Worm (Caenorhabditis elegans) whole organism, L4 larva: ENCODE data around the gene fce-2.
A peak's percentile ranks its signal among the peaks of the same experiment; 100 is the strongest.

ENCODE experiments used
- F26F4.8 ChIP-seq: fragments of 200-800 bp; sonication (Bioruptor generic); conservative IDR thresholded peaks from 2 replicates; pipeline ENCODE4 v1.3.6; 2022; ENCODE audit warnings: missing genetic modification characterization, missing compliant biosample characterization
- F37D6.2 ChIP-seq: sonication (generic microtip); optimal IDR thresholded peaks from 2 replicates; lab custom pipeline; 2016; ENCODE audit warnings: mild to moderate bottlenecking, missing genetic modification characterization, missing compliant biosample characterization
- F44E2.7 ChIP-seq: fragments of 200-800 bp; sonication (Bioruptor generic); IDR thresholded peaks from 2 replicates; pipeline ENCODE4 v2.1.2; 2022; ENCODE audit warnings: missing genetic modification characterization, missing compliant biosample characterization
- R02D3.7 ChIP-seq: fragments of 150-350 bp; sonication (generic microtip); optimal IDR thresholded peaks from 3 replicates; lab custom pipeline; 2014; ENCODE audit warnings: missing biosample characterization, missing genetic modification characterization
- T26A8.4 ChIP-seq: fragments of 200-800 bp; sonication (Bioruptor generic); IDR thresholded peaks from 2 replicates; pipeline ENCODE4 v1.3.6; 2022; ENCODE audit warnings: missing genetic modification characterization, missing compliant biosample characterization
- ZK337.2 ChIP-seq: fragments of 200-800 bp; sonication (Bioruptor generic); IDR thresholded peaks from 2 replicates; pipeline ENCODE4 v1.3.6; 2022; ENCODE audit warnings: missing genetic modification reagents, missing genetic modification characterization, missing compliant biosample characterization
- aha-1 ChIP-seq: fragments of 150-350 bp; peaks from one replicate; lab custom pipeline; 2014; ENCODE audit warnings: missing biosample characterization, missing genetic modification characterization
- ama-1 ChIP-seq: fragments of 150-350 bp; optimal IDR thresholded peaks from 2 replicates; lab custom pipeline; 2014; ENCODE audit warnings: inconsistent platforms, mixed read lengths
- arid-1 ChIP-seq: fragments of 200-800 bp; sonication (Bioruptor generic); conservative IDR thresholded peaks from 2 replicates; pipeline ENCODE4 v1.3.6; 2022; ENCODE audit warnings: missing genetic modification reagents, missing genetic modification characterization, missing compliant biosample characterization
- ceh-20 ChIP-seq: fragments of 200-800 bp; sonication (Bioruptor generic); IDR thresholded peaks from 2 replicates; pipeline ENCODE4 v1.3.6; 2022; ENCODE audit warnings: missing genetic modification reagents, missing genetic modification characterization, missing compliant biosample characterization
- ceh-32 ChIP-seq: sonication (generic microtip); optimal IDR thresholded peaks from 2 replicates; lab custom pipeline; 2016; ENCODE audit warnings: mild to moderate bottlenecking, missing genetic modification characterization, missing compliant biosample characterization; ENCODE audit not compliant: poor library complexity
- cey-2 ChIP-seq: sonication (generic microtip); optimal IDR thresholded peaks from 3 replicates; lab custom pipeline; 2017; ENCODE audit warnings: missing genetic modification characterization, mild to moderate bottlenecking, missing compliant biosample characterization, antibody characterized with exemption, borderline replicate concordance; ENCODE audit not compliant: insufficient read depth
- daf-19 ChIP-seq: fragments of 200-800 bp; sonication (Bioruptor generic); conservative IDR thresholded peaks from 2 replicates; pipeline ENCODE4 v1.3.6; 2022; ENCODE audit warnings: missing genetic modification characterization, missing compliant biosample characterization
- dmd-8 ChIP-seq: fragments of 200-800 bp; sonication (Bioruptor generic); IDR thresholded peaks from 2 replicates; pipeline ENCODE4 v1.3.6; 2022; ENCODE audit warnings: missing genetic modification characterization, missing compliant biosample characterization
- dpl-1 ChIP-seq: fragments of 150-350 bp; optimal IDR thresholded peaks from 2 replicates; lab custom pipeline; 2014; ENCODE audit warnings: missing biosample characterization, missing genetic modification reagents, missing genetic modification characterization
- dve-1 ChIP-seq: sonication (generic microtip); optimal IDR thresholded peaks from 2 replicates; lab custom pipeline; 2017; ENCODE audit warnings: antibody characterized with exemption, mild to moderate bottlenecking, missing genetic modification characterization, missing compliant biosample characterization; ENCODE audit not compliant: insufficient read depth
- fkh-10 ChIP-seq: fragments of 150-350 bp; optimal IDR thresholded peaks from 2 replicates; lab custom pipeline; 2014; ENCODE audit warnings: missing biosample characterization, missing genetic modification reagents, missing genetic modification characterization
- gei-8 ChIP-seq: fragments of 200-800 bp; sonication (Bioruptor generic); optimal IDR thresholded peaks from 2 replicates; lab custom pipeline; 2018; ENCODE audit warnings: mild to moderate bottlenecking, missing genetic modification characterization, missing compliant biosample characterization
- hif-1 ChIP-seq, 2 experiments: sonication (generic microtip); optimal IDR thresholded peaks; 2 replicates each; lab custom pipeline; 2016 to 2017; ENCODE audit warnings: missing compliant biosample characterization in 2 of 2, missing genetic modification characterization in 2 of 2, missing genetic modification reagents in 2 of 2, missing genotype in 2 of 2, mild to moderate bottlenecking in 1 of 2
- hlh-11 ChIP-seq: fragments of 200-800 bp; sonication (Bioruptor generic); optimal IDR thresholded peaks from 2 replicates; lab custom pipeline; 2018; ENCODE audit warnings: mild to moderate bottlenecking, missing genetic modification characterization, missing compliant biosample characterization
- hlh-30 ChIP-seq: sonication (generic microtip); optimal IDR thresholded peaks from 2 replicates; lab custom pipeline; 2017; ENCODE audit warnings: antibody characterized with exemption, mild to moderate bottlenecking, missing genetic modification characterization, missing compliant biosample characterization; ENCODE audit not compliant: insufficient read depth
- lim-7 ChIP-seq: fragments of 200-800 bp; sonication (Bioruptor generic); IDR thresholded peaks from 2 replicates; pipeline ENCODE4 v1.3.6; 2022; ENCODE audit warnings: missing genetic modification characterization, missing compliant biosample characterization
- lin-13 ChIP-seq: fragments of 150-350 bp; optimal IDR thresholded peaks from 2 replicates; lab custom pipeline; 2014; ENCODE audit warnings: missing biosample characterization, missing genetic modification reagents, missing genetic modification characterization
- lin-38 ChIP-seq: fragments of 200-800 bp; sonication (Bioruptor generic); IDR thresholded peaks from 2 replicates; pipeline ENCODE4 v1.3.6; 2022; ENCODE audit warnings: missing genetic modification reagents, missing genetic modification characterization, missing compliant biosample characterization
- lin-39 ChIP-seq: fragments of 150-350 bp; optimal IDR thresholded peaks from 2 replicates; lab custom pipeline; 2014; ENCODE audit warnings: missing biosample characterization, missing genetic modification reagents, missing genetic modification characterization
- lir-3 ChIP-seq: sonication (generic microtip); optimal IDR thresholded peaks from 2 replicates; lab custom pipeline; 2016; ENCODE audit warnings: mild to moderate bottlenecking, missing genetic modification characterization, missing compliant biosample characterization
- lsy-2 ChIP-seq, 2 experiments: fragments of 150-350 bp in 1 of 2; sonication (generic microtip) in 1 of 2; optimal IDR thresholded peaks; 2 replicates each; lab custom pipeline; 2014 to 2017; ENCODE audit warnings: missing biosample characterization in 2 of 2, missing genetic modification characterization in 2 of 2
- mdl-1 ChIP-seq, 2 experiments: fragments of 150-350 bp in 1 of 2; sonication (generic microtip) in 1 of 2; optimal IDR thresholded peaks; 2 replicates each; lab custom pipeline; 2014 to 2017; ENCODE audit warnings: missing biosample characterization in 2 of 2, missing genetic modification characterization in 2 of 2
- mep-1 ChIP-seq: fragments of 150-350 bp; sonication (generic microtip); optimal IDR thresholded peaks from 3 replicates; lab custom pipeline; 2014; ENCODE audit warnings: missing biosample characterization, missing genetic modification characterization
- mes-2 ChIP-seq: sonication (generic microtip); optimal IDR thresholded peaks from 2 replicates; lab custom pipeline; 2016; ENCODE audit warnings: missing genotype, mild to moderate bottlenecking, missing genetic modification characterization, missing compliant biosample characterization; ENCODE audit not compliant: poor library complexity, severe bottlenecking
- nhr-10 ChIP-seq: fragments of 150-350 bp; optimal IDR thresholded peaks from 2 replicates; lab custom pipeline; 2014; ENCODE audit warnings: missing biosample characterization, missing genetic modification characterization
- nhr-102 ChIP-seq: sonication (generic microtip); optimal IDR thresholded peaks from 2 replicates; lab custom pipeline; 2016; ENCODE audit warnings: mild to moderate bottlenecking, missing genetic modification characterization, moderate library complexity, missing compliant biosample characterization
- nhr-11 ChIP-seq: fragments of 150-350 bp; optimal IDR thresholded peaks from 2 replicates; lab custom pipeline; 2014; ENCODE audit warnings: missing biosample characterization, missing genetic modification characterization
- nhr-25 ChIP-seq: sonication (generic microtip); optimal IDR thresholded peaks from 2 replicates; lab custom pipeline; 2017; ENCODE audit warnings: missing genetic modification characterization, mild to moderate bottlenecking, missing compliant biosample characterization, antibody characterized with exemption, moderate library complexity, borderline replicate concordance; ENCODE audit not compliant: insufficient read depth
- nhr-28 ChIP-seq: fragments of 150-350 bp; optimal IDR thresholded peaks from 2 replicates; lab custom pipeline; 2014; ENCODE audit warnings: missing biosample characterization, missing genetic modification characterization
- nhr-41 ChIP-seq: fragments of 200-800 bp; sonication (Bioruptor generic); IDR thresholded peaks from 2 replicates; pipeline ENCODE4 v1.3.6; 2022; ENCODE audit warnings: missing genetic modification reagents, missing genetic modification characterization, missing compliant biosample characterization
- nhr-6 ChIP-seq: fragments of 150-350 bp; optimal IDR thresholded peaks from 2 replicates; lab custom pipeline; 2014; ENCODE audit warnings: missing biosample characterization, missing genetic modification characterization
- nhr-77 ChIP-seq: fragments of 150-350 bp; optimal IDR thresholded peaks from 2 replicates; lab custom pipeline; 2014; ENCODE audit warnings: missing biosample characterization, missing genetic modification characterization
- pha-4 ChIP-seq, 2 experiments: fragments of 150-350 bp in 1 of 2; fragments of 200-800 bp in 1 of 2; sonication (Bioruptor generic) in 1 of 2; IDR thresholded peaks in 1 of 2; optimal IDR thresholded peaks in 1 of 2; 2 replicates each; pipeline versions ENCODE4 v1.3.6 to Lab custom; 2014 to 2022; ENCODE audit warnings: missing genetic modification characterization in 2 of 2, missing genetic modification reagents in 2 of 2, missing biosample characterization in 1 of 2, missing compliant biosample characterization in 1 of 2
- rbr-2 ChIP-seq: sonication (generic microtip); optimal IDR thresholded peaks from 2 replicates; lab custom pipeline; 2016; ENCODE audit warnings: missing genotype, missing genetic modification characterization, missing compliant biosample characterization
- saeg-2 ChIP-seq: fragments of 200-800 bp; sonication (Bioruptor generic); IDR thresholded peaks from 2 replicates; pipeline ENCODE4 v1.3.6; 2022; ENCODE audit warnings: missing genetic modification reagents, missing genetic modification characterization, missing compliant biosample characterization
- set-16 ChIP-seq: fragments of 200-800 bp; sonication (Bioruptor generic); IDR thresholded peaks from 2 replicates; pipeline ENCODE4 v1.3.6; 2022; ENCODE audit warnings: missing genetic modification reagents, missing genetic modification characterization, missing compliant biosample characterization
- spr-1 ChIP-seq: sonication (generic microtip); optimal IDR thresholded peaks from 2 replicates; lab custom pipeline; 2016; ENCODE audit warnings: mild to moderate bottlenecking, missing genetic modification characterization, missing compliant biosample characterization
- unc-130 ChIP-seq: sonication (generic microtip); optimal IDR thresholded peaks from 2 replicates; lab custom pipeline; 2016; ENCODE audit warnings: missing genetic modification reagents, missing genetic modification characterization, missing compliant biosample characterization
- vab-7 ChIP-seq: fragments of 200-800 bp; sonication (Bioruptor generic); IDR thresholded peaks from 2 replicates; pipeline ENCODE4 v1.3.6; 2022; ENCODE audit warnings: missing genetic modification reagents, missing genetic modification characterization, missing compliant biosample characterization
- zfp-2 ChIP-seq: sonication (generic microtip); optimal IDR thresholded peaks from 2 replicates; lab custom pipeline; 2016; ENCODE audit warnings: mild to moderate bottlenecking, missing genetic modification characterization, missing compliant biosample characterization
- ztf-7 ChIP-seq: fragments of 150-350 bp; optimal IDR thresholded peaks from 2 replicates; lab custom pipeline; 2014; ENCODE audit warnings: missing biosample characterization, missing genetic modification characterization

Gene fce-2

DNA sequence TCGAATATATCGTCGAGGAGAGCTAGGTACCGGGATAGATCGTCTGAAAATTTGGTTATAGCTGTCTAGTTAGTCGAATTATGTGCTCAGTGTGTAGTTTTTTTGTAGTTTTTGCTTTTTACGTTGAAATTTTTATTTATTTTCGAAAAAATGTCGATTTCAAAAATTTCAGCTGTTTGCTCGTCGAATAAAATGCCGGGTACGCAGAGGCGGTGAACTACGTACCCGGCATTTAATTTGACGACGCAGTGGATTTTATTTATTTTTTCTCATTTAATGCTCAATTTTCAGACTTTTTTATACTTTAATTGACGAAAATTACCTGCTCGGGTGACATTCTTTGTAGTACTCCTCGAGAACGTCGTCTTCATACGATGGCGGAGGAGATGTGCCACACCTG is 51.9 kb downstream of the fce-2 start:
- TF ChIP-seq lir-3 (tag; lab: Kevin White, UChicago) (no peak), F37D6.2 (no peak), set-16 (no peak), lin-39 (no peak), spr-1 (tag; lab: Kevin White, UChicago) (no peak), F26F4.8 (GFP tag; lab: Robert Waterston, UW) (no peak), hif-1 (tag; optimal IDR thresholded peaks at IDR 0.05; lab: Kevin White, UChicago) (no peak), F44E2.7 (no peak), lsy-2 (tag; optimal IDR thresholded peaks at IDR 0.05; lab: Kevin White, UChicago) (peak in 1 of 2 experiments; percentile 50)

- peak in 1 of 2 experiments; percentile 43 for TF ChIP-seq hif-1 (tag; optimal IDR thresholded peaks at IDR 0.05; lab: Kevin White, UChicago)
- TF ChIP-seq nhr-10 (tag; lab: Kevin White, UChicago): no peak
- peak; percentile 22 for TF ChIP-seq rbr-2 (tag; lab: Kevin White, UChicago)
- TF ChIP-seq ztf-7 (tag; lab: Kevin White, UChicago): no peak
- TF ChIP-seq nhr-41 (GFP tag; lab: Robert Waterston, UW): no peak
- peak; percentile 26 for TF ChIP-seq nhr-6 (tag; lab: Kevin White, UChicago)
- no peak for TF ChIP-seq fkh-10
- no peak for TF ChIP-seq ama-1 (lab: Kevin White, UChicago)
- no peak for TF ChIP-seq ZK337.2
- TF ChIP-seq F37D6.2: no peak
- TF ChIP-seq dmd-8 (GFP tag; lab: Robert Waterston, UW): no peak
- TF ChIP-seq ceh-32 (tag; lab: Kevin White, UChicago): no peak
- TF ChIP-seq lin-13: no peak
- no peak for TF ChIP-seq vab-7 (GFP tag; lab: Robert Waterston, UW)
- TF ChIP-seq nhr-28 (tag; lab: Kevin White, UChicago): peak; percentile 21
- peak; percentile 69 for TF ChIP-seq mep-1 (tag; lab: Kevin White, UChicago)
- TF ChIP-seq lin-38 (GFP tag; lab: Robert Waterston, UW): peak; percentile 44; the same call in 1 of the 2 replicates
- TF ChIP-seq arid-1 (GFP tag; lab: Robert Waterston, UW): no peak
- TF ChIP-seq hlh-30: peak; percentile 68
- TF ChIP-seq R02D3.7: peak; percentile 73
- no peak for TF ChIP-seq nhr-25 (tag; lab: Kevin White, UChicago)
- peak; percentile 23 for TF ChIP-seq unc-130
- peak; percentile 55 for TF ChIP-seq hlh-11 (tag; lab: Kevin White, UChicago)
- no peak for TF ChIP-seq cey-2 (tag; lab: Kevin White, UChicago)
- peak; percentile 82 for TF ChIP-seq mes-2 (tag; lab: Kevin White, UChicago)
- TF ChIP-seq nhr-102 (tag; lab: Kevin White, UChicago): no peak
- TF ChIP-seq gei-8 (GFP tag; lab: Kevin White, UChicago): no peak
- no peak for TF ChIP-seq daf-19 (GFP tag; lab: Robert Waterston, UW)
- TF ChIP-seq T26A8.4 (GFP tag; lab: Robert Waterston, UW): no peak
- no peak for TF ChIP-seq zfp-2
- peak; percentile 29 for TF ChIP-seq nhr-77 (tag; lab: Kevin White, UChicago)
- TF ChIP-seq aha-1: peak; percentile 94
- peak; percentile 23 for TF ChIP-seq nhr-11 (tag; lab: Kevin White, UChicago)
- TF ChIP-seq lsy-2 (tag; optimal IDR thresholded peaks at IDR 0.05; lab: Kevin White, UChicago): peak; percentile 0 to 73
- 0 out of 2 replicates have a peak, but pooled peaks have one; percentile 49 for TF ChIP-seq pha-4 (GFP tag; IDR thresholded peaks at IDR 0.05; lab: Robert Waterston, UW)
- no peak for TF ChIP-seq pha-4 (tag; optimal IDR thresholded peaks at IDR 0.05; lab: Kevin White, UChicago)
- no peak for TF ChIP-seq lim-7 (GFP tag; lab: Robert Waterston, UW)
- TF ChIP-seq mdl-1 (tag; optimal IDR thresholded peaks at IDR 0.05; lab: Kevin White, UChicago): peak in 1 of 2 experiments; percentile 2
- TF ChIP-seq ceh-20: no peak
- peak; percentile 55 for TF ChIP-seq dpl-1 (GFP tag; lab: Kevin White, UChicago)
- peak; percentile 55 for TF ChIP-seq dve-1 (tag; lab: Kevin White, UChicago)
- no peak for TF ChIP-seq saeg-2 (GFP tag; lab: Robert Waterston, UW)
These were observed 54.1 kb downstream of the fce-2 start, which contains the start of the genes calf-1 and rpl-2 for ce11 chrV:20479013-20479739. TSS of gene calf-1 (minus strand) at chrV:20479089. TSS of gene rpl-2 (plus strand) at chrV:20479689.
